Fruit fly (Drosophila melanogaster) whole organism, embryonic: ENCODE measurements around the gene 5-HT2B.
A peak's percentile ranks its signal among the peaks of the same experiment; 100 is the strongest.

ENCODE experiments used
- ATbp ChIP-seq: fragments of 200-800 bp; sonication (Bioruptor generic); optimal IDR thresholded peaks from 2 replicates; lab custom pipeline; 2017; ENCODE audit warnings: missing biosample characterization, mild to moderate bottlenecking, missing genetic modification characterization, missing genetic modification reagents
- CG10431 ChIP-seq: fragments of 200-800 bp; sonication (Bioruptor generic); optimal IDR thresholded peaks from 3 replicates; lab custom pipeline; 2018; ENCODE audit warnings: missing biosample characterization, mild to moderate bottlenecking, missing genetic modification characterization
- CG12071 ChIP-seq: fragments of 200-800 bp; sonication (Bioruptor generic); optimal IDR thresholded peaks from 3 replicates; lab custom pipeline; 2018; ENCODE audit warnings: missing biosample characterization, mild to moderate bottlenecking, missing genetic modification characterization
- CG13424 ChIP-seq: fragments of 200-800 bp; sonication (Bioruptor generic); optimal IDR thresholded peaks from 2 replicates; lab custom pipeline; 2019; ENCODE audit warnings: missing biosample characterization, mild to moderate bottlenecking, missing genetic modification characterization, moderate library complexity
- CG13775 ChIP-seq: fragments of 200-800 bp; sonication (Bioruptor generic); optimal IDR thresholded peaks from 3 replicates; lab custom pipeline; 2017; ENCODE audit warnings: missing biosample characterization, mild to moderate bottlenecking, missing genetic modification characterization
- CG15601 ChIP-seq: fragments of 200-800 bp; sonication (Bioruptor generic); optimal IDR thresholded peaks from 3 replicates; lab custom pipeline; 2019; ENCODE audit warnings: missing biosample characterization, mild to moderate bottlenecking, missing genetic modification characterization, moderate library complexity
- CG1647 ChIP-seq: fragments of 200-800 bp; sonication (Bioruptor generic); optimal IDR thresholded peaks from 3 replicates; lab custom pipeline; 2016; ENCODE audit warnings: missing biosample characterization, missing genetic modification characterization
- CG16813 ChIP-seq: fragments of 200-800 bp; sonication (Bioruptor generic); IDR thresholded peaks from 3 replicates; pipeline ENCODE4 v1.3.6; 2022; ENCODE audit warnings: missing biosample characterization, missing genetic modification characterization; ENCODE audit not compliant: partially characterized antibody
- CG16815 ChIP-seq: fragments of 200-800 bp; sonication (Bioruptor generic); optimal IDR thresholded peaks from 3 replicates; lab custom pipeline; 2017; ENCODE audit warnings: missing biosample characterization, mild to moderate bottlenecking, missing genetic modification characterization
- CG18619 ChIP-seq: fragments of 200-800 bp; sonication (Bioruptor generic); optimal IDR thresholded peaks from 3 replicates; lab custom pipeline; 2017; ENCODE audit warnings: missing biosample characterization, mild to moderate bottlenecking, missing genetic modification characterization
- CG2202 ChIP-seq: fragments of 200-800 bp; sonication (Bioruptor generic); optimal IDR thresholded peaks from 2 replicates; lab custom pipeline; 2018; ENCODE audit warnings: missing biosample characterization, mild to moderate bottlenecking, missing genetic modification characterization
- CG32772 ChIP-seq: fragments of 200-800 bp; sonication (Bioruptor generic); IDR thresholded peaks from 2 replicates; pipeline ENCODE4 v1.3.6; 2022; ENCODE audit warnings: missing biosample characterization, missing genetic modification characterization
- CG4424 ChIP-seq: fragments of 200-800 bp; sonication (Bioruptor generic); optimal IDR thresholded peaks from 3 replicates; lab custom pipeline; 2016; ENCODE audit warnings: missing biosample characterization, missing genetic modification characterization
- CG4820 ChIP-seq: fragments of 200-800 bp; sonication (Bioruptor generic); optimal IDR thresholded peaks from 3 replicates; lab custom pipeline; 2016; ENCODE audit warnings: missing biosample characterization, missing genetic modification characterization
- CG6654 ChIP-seq: fragments of 200-800 bp; sonication (Bioruptor generic); optimal IDR thresholded peaks from 2 replicates; lab custom pipeline; 2017; ENCODE audit warnings: missing biosample characterization, mild to moderate bottlenecking, missing genetic modification characterization
- CG7372 ChIP-seq: fragments of 200-800 bp; sonication (Bioruptor generic); IDR thresholded peaks from 2 replicates; pipeline ENCODE4 v1.3.6; 2022; ENCODE audit warnings: missing biosample characterization, missing genetic modification characterization
- CG8924 ChIP-seq: fragments of 200-800 bp; optimal IDR thresholded peaks from 3 replicates; lab custom pipeline; 2019; ENCODE audit warnings: missing biosample characterization, mild to moderate bottlenecking, missing genetic modification characterization, moderate library complexity
- CoRest ChIP-seq: fragments of 200-800 bp; sonication (Bioruptor generic); optimal IDR thresholded peaks from 3 replicates; lab custom pipeline; 2018; ENCODE audit warnings: missing biosample characterization, mild to moderate bottlenecking, missing genetic modification characterization, moderate library complexity
- Dip3 ChIP-seq: fragments of 200-800 bp; sonication (Bioruptor generic); optimal IDR thresholded peaks from 3 replicates; lab custom pipeline; 2016; ENCODE audit warnings: missing biosample characterization, missing genetic modification characterization
- Doc3 ChIP-seq: fragments of 200-800 bp; sonication (Bioruptor generic); IDR thresholded peaks from 3 replicates; pipeline ENCODE4 v1.3.6; 2022; ENCODE audit warnings: missing biosample characterization, missing genetic modification characterization; ENCODE audit not compliant: partially characterized antibody
- ERR ChIP-seq: fragments of 200-800 bp; sonication (Bioruptor generic); optimal IDR thresholded peaks from 2 replicates; lab custom pipeline; 2016; ENCODE audit warnings: missing biosample characterization, missing genetic modification characterization
- H2.0 ChIP-seq: fragments of 200-800 bp; sonication (Bioruptor generic); IDR thresholded peaks from 2 replicates; pipeline ENCODE4 v1.3.6; 2022; ENCODE audit warnings: missing biosample characterization, missing genetic modification characterization
- HHEX ChIP-seq: fragments of 200-800 bp; sonication (Bioruptor generic); optimal IDR thresholded peaks from 3 replicates; lab custom pipeline; 2017; ENCODE audit warnings: missing biosample characterization, mild to moderate bottlenecking, missing genetic modification characterization, missing genetic modification reagents
- MESR4 ChIP-seq: fragments of 200-800 bp; sonication (Bioruptor generic); optimal IDR thresholded peaks from 2 replicates; lab custom pipeline; 2018; ENCODE audit warnings: missing biosample characterization, mild to moderate bottlenecking, missing genetic modification characterization, moderate library complexity
- PHDP ChIP-seq: fragments of 200-800 bp; sonication (Bioruptor generic); optimal IDR thresholded peaks from 3 replicates; lab custom pipeline; 2018; ENCODE audit warnings: missing biosample characterization, mild to moderate bottlenecking, missing genetic modification characterization, moderate library complexity
- Sin3A ChIP-seq: fragments of >200 bp; optimal IDR thresholded peaks from 2 replicates; lab custom pipeline; 2018
- ap ChIP-seq: fragments of 200-800 bp; sonication (Bioruptor generic); IDR thresholded peaks from 2 replicates; pipeline ENCODE4 v1.3.6; 2022; ENCODE audit warnings: missing biosample characterization, missing genetic modification characterization
- ara ChIP-seq: fragments of 200-800 bp; sonication (Bioruptor generic); IDR thresholded peaks from 2 replicates; pipeline ENCODE4 v1.3.6; 2022; ENCODE audit warnings: missing biosample characterization, missing genetic modification characterization
- ato ChIP-seq: fragments of 200-800 bp; sonication (Bioruptor generic); IDR thresholded peaks from 2 replicates; pipeline ENCODE4 v1.3.6; 2022; ENCODE audit warnings: missing biosample characterization, missing genetic modification characterization; ENCODE audit not compliant: partially characterized antibody
- btn ChIP-seq: fragments of 200-800 bp; sonication (Bioruptor generic); optimal IDR thresholded peaks from 2 replicates; lab custom pipeline; 2016; ENCODE audit warnings: missing biosample characterization, missing genetic modification characterization
- crc ChIP-seq: fragments of 200-800 bp; sonication (Bioruptor generic); optimal IDR thresholded peaks from 2 replicates; lab custom pipeline; 2016; ENCODE audit warnings: missing biosample characterization, missing genetic modification characterization
- gfzf ChIP-seq: fragments of 200-800 bp; sonication (Bioruptor generic); optimal IDR thresholded peaks from 2 replicates; lab custom pipeline; 2016; ENCODE audit warnings: missing biosample characterization, mild to moderate bottlenecking, missing genetic modification characterization, moderate library complexity
- grn ChIP-seq: fragments of 200-800 bp; sonication (Bioruptor generic); optimal IDR thresholded peaks from 3 replicates; lab custom pipeline; 2017; ENCODE audit warnings: missing biosample characterization, missing genetic modification characterization
- ind ChIP-seq: fragments of 200-800 bp; sonication (Bioruptor generic); optimal IDR thresholded peaks from 3 replicates; lab custom pipeline; 2016; ENCODE audit warnings: missing biosample characterization, missing genetic modification characterization
- inv ChIP-seq: fragments of 200-800 bp; sonication (Bioruptor generic); IDR thresholded peaks from 2 replicates; pipeline ENCODE4 v1.3.6; 2022; ENCODE audit warnings: missing biosample characterization, missing genetic modification characterization; ENCODE audit not compliant: partially characterized antibody
- maf-S ChIP-seq: fragments of 200-800 bp; sonication (Bioruptor generic); optimal IDR thresholded peaks from 2 replicates; lab custom pipeline; 2016; ENCODE audit warnings: missing biosample characterization, missing genetic modification characterization
- sc ChIP-seq, 3 experiments: fragments of >200 bp in 2 of 3; fragments of 200-800 bp in 1 of 3; sonication (Bioruptor generic) in 1 of 3; optimal IDR thresholded peaks; 2 replicates in 2 of 3; 3 replicates in 1 of 3; lab custom pipeline; 2017; ENCODE audit warnings: mild to moderate bottlenecking in 1 of 3, missing biosample characterization in 1 of 3, missing genetic modification characterization in 1 of 3, missing genetic modification reagents in 1 of 3
- sens-2 ChIP-seq: fragments of 200-800 bp; sonication (Bioruptor generic); IDR thresholded peaks from 2 replicates; pipeline ENCODE4 v1.3.6; 2022; ENCODE audit warnings: missing biosample characterization, missing genetic modification characterization
- sob ChIP-seq: fragments of 200-800 bp; sonication (Bioruptor generic); IDR thresholded peaks from 2 replicates; pipeline ENCODE4 v1.3.6; 2022; ENCODE audit warnings: missing biosample characterization, missing genetic modification characterization
- tin ChIP-seq: fragments of 200-800 bp; sonication (Bioruptor generic); optimal IDR thresholded peaks from 3 replicates; lab custom pipeline; 2016; ENCODE audit warnings: missing biosample characterization, missing genetic modification characterization
- ttk ChIP-seq: fragments of 200-800 bp; sonication (Bioruptor generic); IDR thresholded peaks from 2 replicates; pipeline ENCODE4 v2.1.2; 2022; ENCODE audit warnings: missing biosample characterization, missing genetic modification characterization

The 5-HT2B gene

DNA sequence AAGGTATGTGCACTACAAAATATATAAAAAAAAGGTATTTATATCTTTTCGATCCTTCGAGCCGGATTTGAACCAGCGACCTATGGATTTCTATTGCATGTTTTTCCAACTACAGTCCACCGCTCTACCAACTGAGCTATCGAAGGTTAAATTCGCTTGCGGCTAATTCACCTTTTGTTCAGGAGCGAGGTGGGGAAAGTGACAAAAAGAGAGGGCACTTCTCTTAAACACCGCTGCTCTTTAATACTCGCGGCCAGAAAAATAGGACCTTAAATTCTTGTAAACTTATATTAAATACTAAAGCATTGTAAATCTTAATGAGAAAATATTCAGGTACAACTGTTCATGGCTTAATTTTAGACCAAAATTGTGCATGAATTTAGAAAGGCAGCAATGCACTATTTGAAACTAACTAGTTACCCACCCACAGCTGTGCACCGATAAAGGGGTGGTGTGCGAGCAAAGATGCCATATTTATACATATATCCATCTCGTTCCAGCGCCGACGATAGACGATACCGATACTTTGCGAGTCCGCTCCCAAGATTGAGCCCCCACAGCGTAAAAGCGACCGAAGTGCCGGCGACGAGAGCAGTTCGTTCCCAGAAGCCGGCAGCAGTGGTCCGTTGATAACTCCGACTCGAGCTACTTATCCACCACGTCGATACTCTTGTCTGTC lies 91.2 kb downstream of the 5-HT2B start (continued):
- TF ChIP-seq ATbp (GFP tag; lab: Kevin White, UChicago) (peak; percentile 99), CG2202 (peak; percentile 98), btn (peak; percentile 95), CG6654 (peak; percentile 89), H2.0 (GFP tag; lab: Robert Waterston, UW) (peak; percentile 95), CG4424 (GFP tag; lab: Kevin White, UChicago) (peak; percentile 98), CG13424 (tag; lab: Kevin White, UChicago) (peak; percentile 98), HHEX (peak; percentile 99), sc (optimal IDR thresholded peaks at IDR 0.05; lab: Kevin White, UChicago) (no peak), sc (GFP tag; optimal IDR thresholded peaks at IDR 0.05; lab: Kevin White, UChicago) (peak; percentile 97), CG16815 (GFP tag; lab: Kevin White, UChicago) (peak; percentile 96), PHDP (tag; lab: Kevin White, UChicago) (peak; percentile 99), CG7372 (GFP tag; lab: Robert Waterston, UW) (peak; percentile 91), CG1647 (GFP tag; lab: Kevin White, UChicago) (peak; percentile 97), sob (GFP tag; lab: Robert Waterston, UW) (peak; percentile 97), ato (GFP tag; lab: Robert Waterston, UW) (peak; percentile 80), maf-S (GFP tag; lab: Kevin White, UChicago) (peak; percentile 96), CG4820 (GFP tag; lab: Kevin White, UChicago) (peak; percentile 97), Sin3A (lab: Kevin White, UChicago) (no peak), CG32772 (GFP tag; lab: Robert Waterston, UW) (peak; percentile 93), crc (GFP tag; lab: Kevin White, UChicago) (peak; percentile 96), ara (peak; percentile 98), Doc3 (GFP tag; lab: Robert Waterston, UW) (0 out of 3 replicates have a peak, but pooled peaks have one; percentile 34), grn (GFP tag; lab: Kevin White, UChicago) (peak; percentile 86), ttk (GFP tag; lab: Robert Waterston, UW) (peak; percentile 97), ap (GFP tag; lab: Robert Waterston, UW) (peak; percentile 95), sens-2 (GFP tag; lab: Robert Waterston, UW) (peak; percentile 94), CG8924 (peak; percentile 99), CG10431 (GFP tag; lab: Kevin White, UChicago) (peak; percentile 94), CG18619 (GFP tag; lab: Kevin White, UChicago) (peak; percentile 97), CG13775 (GFP tag; lab: Kevin White, UChicago) (peak; percentile 98), CG16813 (GFP tag; lab: Robert Waterston, UW) (peak; percentile 71), tin (GFP tag; lab: Kevin White, UChicago) (peak; percentile 98), ERR (GFP tag; lab: Kevin White, UChicago) (peak; percentile 96), MESR4 (GFP tag; lab: Kevin White, UChicago) (peak; percentile 81), Dip3 (GFP tag; lab: Kevin White, UChicago) (peak; percentile 97), ind (peak; percentile 97), CoRest (tag; lab: Kevin White, UChicago) (peak; percentile 97), CG15601 (peak; percentile 96), inv (peak; percentile 21), gfzf (GFP tag; lab: Kevin White, UChicago) (peak; percentile 32), CG12071 (GFP tag; lab: Kevin White, UChicago) (peak; percentile 99)
